Worm (Caenorhabditis elegans): ENCODE measurements around the gene cdr-1.

Gene cdr-1

ce11 chrV:15969653-15970052 lies 48.5 kb downstream of the cdr-1 start, which contains the start of gene F36G9.7:
Gene F36G9.7 (minus strand): TSS chrV:15969753.
- no peak for TF ChIP-seq elt-2 (tag; optimal IDR thresholded peaks at IDR 0.05)
- no peak for TF ChIP-seq C08G9.2 (tag; optimal IDR thresholded peaks at IDR 0.05)
- TF ChIP-seq ama-1 (optimal IDR thresholded peaks at IDR 0.05) = no peak
- TF ChIP-seq tbx-2 (tag; optimal IDR thresholded peaks at IDR 0.05) = no peak
- TF ChIP-seq nfya-1 (tag; optimal IDR thresholded peaks at IDR 0.05) = no peak
- TF ChIP-seq mec-3 (tag; optimal IDR thresholded peaks at IDR 0.05; ENCODE audit: borderline replicate concordance) = no peak
- no peak for TF ChIP-seq ceh-30 (tag; optimal IDR thresholded peaks at IDR 0.05)
- no peak for TF ChIP-seq unc-3 (GFP tag; conservative IDR thresholded peaks at IDR 0.05)
- TF ChIP-seq unc-3 (tag; optimal IDR thresholded peaks at IDR 0.05) = no peak
- TF ChIP-seq rnt-1 (tag; optimal IDR thresholded peaks at IDR 0.05) = no peak
- TF ChIP-seq ceh-45 (GFP tag; IDR thresholded peaks at IDR 0.05) = no peak
- TF ChIP-seq ttx-3 (tag; optimal IDR thresholded peaks at IDR 0.05) = no peak
- no peak for TF ChIP-seq fkh-6 (tag; optimal IDR thresholded peaks at IDR 0.05)

- TF ChIP-seq sdc-2 (tag; optimal IDR thresholded peaks at IDR 0.05) (no peak), ceh-22 (tag; optimal IDR thresholded peaks at IDR 0.05) (no peak), ceh-6 (GFP tag; optimal IDR thresholded peaks at IDR 0.05) (no peak), nhr-232 (tag; optimal IDR thresholded peaks at IDR 0.05) (no peak), gmeb-2 (tag; optimal IDR thresholded peaks at IDR 0.05) (no peak), ceh-2 (tag; optimal IDR thresholded peaks at IDR 0.05) (no peak), pag-3 (tag; optimal IDR thresholded peaks at IDR 0.05; ENCODE audit: borderline replicate concordance) (no peak), hlh-15 (tag; optimal IDR thresholded peaks at IDR 0.05) (no peak), ceh-18 (tag; optimal IDR thresholded peaks at IDR 0.05) (no peak), pros-1 (tag; optimal IDR thresholded peaks at IDR 0.05) (no peak), elt-2 (tag; optimal IDR thresholded peaks at IDR 0.05) (no peak), fkh-6 (tag; optimal IDR thresholded peaks at IDR 0.05) (no peak), ztf-16 (tag; optimal IDR thresholded peaks at IDR 0.05) (no peak), pax-1 (tag; optimal IDR thresholded peaks at IDR 0.05) (no peak)
Observed at ce11 chrV:15970820-15971219, 49.7 kb downstream of the cdr-1 start.

Measured in whole organism, late embryonic.